Worm (Caenorhabditis elegans) whole organism, early embryonic: ENCODE data around the gene R13H4.2.

Experiments used
- B0310.2 ChIP-seq: sonication (generic microtip); optimal IDR thresholded peaks from 2 replicates; lab custom pipeline; 2016; ENCODE audit warnings: mild to moderate bottlenecking, missing genetic modification characterization, missing compliant biosample characterization
- F13C5.2 ChIP-seq: sonication (generic microtip); optimal IDR thresholded peaks from 2 replicates; lab custom pipeline; 2017; ENCODE audit warnings: mild to moderate bottlenecking, missing genetic modification characterization, inconsistent platforms, missing compliant biosample characterization
- aly-1 ChIP-seq: sonication (generic microtip); optimal IDR thresholded peaks from 2 replicates; lab custom pipeline; 2016; ENCODE audit warnings: missing genetic modification characterization, missing compliant biosample characterization
- ama-1 ChIP-seq: fragments of 150-350 bp; optimal IDR thresholded peaks from 2 replicates; lab custom pipeline; 2014
- ceh-13 ChIP-seq: fragments of 200-800 bp; sonication (Bioruptor generic); optimal IDR thresholded peaks from 2 replicates; lab custom pipeline; 2018; ENCODE audit warnings: mild to moderate bottlenecking, missing genetic modification characterization, missing compliant biosample characterization
- ceh-36 ChIP-seq: sonication (generic microtip); optimal IDR thresholded peaks from 2 replicates; lab custom pipeline; 2016; ENCODE audit warnings: missing genetic modification characterization, inconsistent platforms, missing compliant biosample characterization
- ets-7 ChIP-seq: sonication (generic microtip); optimal IDR thresholded peaks from 2 replicates; lab custom pipeline; 2016; ENCODE audit warnings: missing genotype, missing genetic modification characterization, missing compliant biosample characterization
- flt-1 ChIP-seq: fragments of 200-800 bp; sonication (Bioruptor generic); IDR thresholded peaks from 2 replicates; pipeline ENCODE4 v1.3.6; 2022; ENCODE audit warnings: missing genetic modification characterization, missing compliant biosample characterization
- hmbx-1 ChIP-seq: sonication (generic microtip); optimal IDR thresholded peaks from 2 replicates; lab custom pipeline; 2016; ENCODE audit warnings: mild to moderate bottlenecking, missing genetic modification characterization, missing compliant biosample characterization
- hmg-4 ChIP-seq: fragments of 200-800 bp; sonication (Bioruptor generic); optimal IDR thresholded peaks from 2 replicates; lab custom pipeline; 2018; ENCODE audit warnings: mild to moderate bottlenecking, missing genetic modification characterization, missing compliant biosample characterization
- hnd-1 ChIP-seq: sonication (generic microtip); optimal IDR thresholded peaks from 2 replicates; lab custom pipeline; 2016; ENCODE audit warnings: missing genetic modification characterization, missing compliant biosample characterization
- pes-1 ChIP-seq: fragments of 200-800 bp; sonication (Bioruptor generic); IDR thresholded peaks from 2 replicates; pipeline ENCODE4 v1.3.6; 2022; ENCODE audit warnings: missing genetic modification reagents, missing genetic modification characterization, missing compliant biosample characterization
- scrt-1 ChIP-seq: fragments of 200-800 bp; sonication (Bioruptor generic); IDR thresholded peaks from 2 replicates; pipeline ENCODE4 v1.3.6; 2022; ENCODE audit warnings: missing genetic modification characterization, missing compliant biosample characterization
- sea-1 ChIP-seq: fragments of 200-800 bp; sonication (Bioruptor generic); conservative IDR thresholded peaks from 2 replicates; pipeline ENCODE4 v1.3.6; 2022; ENCODE audit warnings: missing genetic modification characterization, missing compliant biosample characterization
- tbx-11 ChIP-seq: fragments of 200-800 bp; sonication (Bioruptor generic); IDR thresholded peaks from 2 replicates; pipeline ENCODE4 v1.3.6; 2022; ENCODE audit warnings: missing genetic modification characterization, missing compliant biosample characterization
- tbx-37 ChIP-seq: fragments of 200-800 bp; sonication (Bioruptor generic); conservative IDR thresholded peaks from 2 replicates; pipeline ENCODE4 v1.3.6; 2022; ENCODE audit warnings: missing genetic modification reagents, missing genetic modification characterization, missing compliant biosample characterization
- tra-4 ChIP-seq: sonication (generic microtip); optimal IDR thresholded peaks from 2 replicates; lab custom pipeline; 2017; ENCODE audit warnings: missing genetic modification characterization, missing compliant biosample characterization

The R13H4.2 gene

DNA sequence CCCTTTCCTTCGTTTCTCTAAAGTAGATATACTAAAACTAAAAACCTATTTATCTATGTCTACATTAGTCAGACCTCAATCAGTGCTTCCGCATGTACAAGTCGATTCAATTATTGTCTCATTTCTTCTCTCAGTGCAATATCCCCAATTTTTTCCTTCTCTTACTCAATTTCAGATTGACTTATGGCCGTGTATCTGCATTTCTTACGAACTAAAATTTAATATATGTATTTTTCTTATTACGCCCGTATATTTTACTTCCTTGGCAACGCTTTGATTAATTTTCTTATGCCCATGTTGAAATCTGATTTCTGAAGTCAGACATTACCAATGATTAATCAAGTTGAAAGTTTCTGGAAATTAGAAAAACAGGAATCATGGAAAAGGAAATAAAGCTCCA is 18.7 kb downstream of the R13H4.2 start:
- TF ChIP-seq ceh-36 (no peak), tbx-37 (GFP tag; lab: Robert Waterston, UW) (no peak), scrt-1 (GFP tag; lab: Robert Waterston, UW) (no peak), aly-1 (tag; lab: Kevin White, UChicago) (no peak), hmg-4 (GFP tag; lab: Kevin White, UChicago) (no peak), tbx-11 (GFP tag; lab: Robert Waterston, UW) (no peak), flt-1 (no peak), ets-7 (tag; lab: Kevin White, UChicago) (no peak), F13C5.2 (tag; lab: Kevin White, UChicago) (no peak), ama-1 (lab: Kevin White, UChicago) (no peak), ceh-13 (GFP tag; lab: Kevin White, UChicago) (no peak), B0310.2 (no peak), tra-4 (tag; lab: Kevin White, UChicago) (no peak), hmbx-1 (tag; lab: Kevin White, UChicago) (no peak)

DNA sequence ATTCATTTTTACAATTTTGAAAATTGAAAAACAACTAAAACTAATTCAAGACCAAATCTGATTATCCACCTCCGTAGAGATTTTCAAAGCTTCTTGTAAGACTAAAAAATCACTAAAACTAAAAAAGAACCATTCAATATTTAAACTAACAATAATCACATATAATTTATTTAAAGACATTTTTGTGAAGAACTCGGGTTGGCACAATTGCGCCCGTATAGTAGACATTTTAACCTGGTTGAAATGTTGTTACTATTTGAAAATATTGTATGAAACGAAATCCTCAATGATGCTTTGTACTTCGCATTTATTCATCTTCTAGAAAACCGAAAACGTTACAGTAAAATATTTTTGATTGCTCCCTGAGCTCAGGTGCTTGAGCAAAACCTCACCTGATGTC is 19.8 kb downstream of the R13H4.2 start:
- TF ChIP-seq ceh-36 (no peak), tra-4 (tag; lab: Kevin White, UChicago) (no peak), F13C5.2 (tag; lab: Kevin White, UChicago) (no peak), hmg-4 (GFP tag; lab: Kevin White, UChicago) (no peak), ets-7 (tag; lab: Kevin White, UChicago) (no peak), hnd-1 (tag; lab: Kevin White, UChicago) (no peak), tbx-11 (GFP tag; lab: Robert Waterston, UW) (no peak), ama-1 (lab: Kevin White, UChicago) (no peak), hmbx-1 (tag; lab: Kevin White, UChicago) (no peak), scrt-1 (GFP tag; lab: Robert Waterston, UW) (no peak), flt-1 (no peak), sea-1 (GFP tag; lab: Robert Waterston, UW) (no peak), aly-1 (tag; lab: Kevin White, UChicago) (no peak), ceh-13 (GFP tag; lab: Kevin White, UChicago) (no peak), B0310.2 (no peak), pes-1 (GFP tag; lab: Robert Waterston, UW) (no peak), tbx-37 (GFP tag; lab: Robert Waterston, UW) (no peak)

ce11 chrV:11857756-11858155 is 21.6 kb downstream of the R13H4.2 start:
- TF ChIP-seq ceh-36, result no peak
- TF ChIP-seq sea-1 (GFP tag; lab: Robert Waterston, UW), result no peak
- TF ChIP-seq B0310.2, result no peak
- no peak for TF ChIP-seq F13C5.2 (tag; lab: Kevin White, UChicago)
- TF ChIP-seq tra-4 (tag; lab: Kevin White, UChicago), result no peak
- TF ChIP-seq ets-7 (tag; lab: Kevin White, UChicago), result no peak
- TF ChIP-seq flt-1, result no peak
- TF ChIP-seq ama-1 (lab: Kevin White, UChicago), result no peak
- no peak for TF ChIP-seq scrt-1 (GFP tag; lab: Robert Waterston, UW)
- no peak for TF ChIP-seq hmbx-1 (tag; lab: Kevin White, UChicago)
- TF ChIP-seq tbx-11 (GFP tag; lab: Robert Waterston, UW), result no peak
- TF ChIP-seq pes-1 (GFP tag; lab: Robert Waterston, UW), result no peak

DNA sequence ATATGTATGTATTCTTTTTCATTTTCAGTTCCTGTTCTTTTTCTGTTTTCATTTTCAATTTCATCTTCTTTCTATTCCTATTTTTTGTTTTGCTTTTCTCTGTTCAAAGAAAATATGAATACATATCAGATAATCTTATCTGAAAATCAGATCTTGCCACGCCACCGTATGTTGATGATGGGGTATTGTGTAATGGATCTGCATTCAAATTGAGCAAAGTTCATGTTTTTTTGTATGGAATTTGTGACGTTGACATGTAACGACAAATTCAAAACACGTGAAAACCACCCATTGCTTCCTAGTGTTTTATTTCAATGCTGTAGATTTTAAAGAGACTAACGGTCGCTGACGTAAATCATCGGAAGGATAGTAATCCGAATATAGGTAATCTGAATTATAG is 22.1 kb downstream of the R13H4.2 start:
- no peak for TF ChIP-seq sea-1 (GFP tag; lab: Robert Waterston, UW)
- TF ChIP-seq hmg-4 (GFP tag; lab: Kevin White, UChicago), result no peak
- no peak for TF ChIP-seq ceh-36
- no peak for TF ChIP-seq tbx-11 (GFP tag; lab: Robert Waterston, UW)
- no peak for TF ChIP-seq ceh-13 (GFP tag; lab: Kevin White, UChicago)
- TF ChIP-seq ets-7 (tag; lab: Kevin White, UChicago), result no peak
- TF ChIP-seq scrt-1 (GFP tag; lab: Robert Waterston, UW), result no peak
- no peak for TF ChIP-seq ama-1 (lab: Kevin White, UChicago)
- TF ChIP-seq pes-1 (GFP tag; lab: Robert Waterston, UW), result no peak
- TF ChIP-seq hmbx-1 (tag; lab: Kevin White, UChicago), result no peak
- no peak for TF ChIP-seq tbx-37 (GFP tag; lab: Robert Waterston, UW)
- TF ChIP-seq hnd-1 (tag; lab: Kevin White, UChicago), result no peak

DNA sequence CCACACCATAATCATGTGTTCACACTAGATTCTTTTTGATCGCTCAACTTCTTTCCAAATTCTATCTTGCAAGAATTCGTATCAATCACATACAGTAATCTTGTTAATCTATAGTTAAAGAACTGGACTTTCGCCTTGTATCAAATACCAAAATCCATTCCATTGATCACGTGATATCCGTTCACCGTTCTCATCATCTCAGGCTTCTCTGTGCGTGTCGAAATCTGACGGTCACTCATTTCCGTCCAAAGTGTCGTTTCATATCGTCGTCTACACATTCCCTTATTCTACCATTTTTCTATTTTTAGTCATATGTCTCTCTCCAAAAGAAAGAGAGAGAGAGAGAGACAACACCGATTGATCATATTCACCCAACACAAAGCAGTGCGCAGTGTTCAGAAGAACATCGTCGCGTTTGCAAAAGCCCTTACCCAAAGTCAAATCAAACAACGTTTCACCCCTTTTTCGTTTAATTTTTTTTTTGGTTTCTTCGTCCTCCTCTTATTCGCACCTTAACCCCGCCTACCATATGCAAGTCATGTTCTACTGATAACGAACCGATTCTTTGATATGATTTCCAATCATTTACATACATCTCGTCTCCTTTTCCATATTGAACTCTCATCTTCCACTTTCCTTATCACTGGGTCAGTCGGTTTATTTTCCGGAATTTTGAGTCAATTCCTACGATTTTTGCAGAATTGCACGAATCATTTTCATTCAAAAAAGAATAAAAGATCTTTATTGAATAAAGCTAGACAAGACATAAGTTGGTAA is 23.1 kb downstream of the R13H4.2 start:
- TF ChIP-seq scrt-1 (GFP tag; lab: Robert Waterston, UW) (no peak), tbx-11 (GFP tag; lab: Robert Waterston, UW) (no peak), sea-1 (GFP tag; lab: Robert Waterston, UW) (no peak)

DNA sequence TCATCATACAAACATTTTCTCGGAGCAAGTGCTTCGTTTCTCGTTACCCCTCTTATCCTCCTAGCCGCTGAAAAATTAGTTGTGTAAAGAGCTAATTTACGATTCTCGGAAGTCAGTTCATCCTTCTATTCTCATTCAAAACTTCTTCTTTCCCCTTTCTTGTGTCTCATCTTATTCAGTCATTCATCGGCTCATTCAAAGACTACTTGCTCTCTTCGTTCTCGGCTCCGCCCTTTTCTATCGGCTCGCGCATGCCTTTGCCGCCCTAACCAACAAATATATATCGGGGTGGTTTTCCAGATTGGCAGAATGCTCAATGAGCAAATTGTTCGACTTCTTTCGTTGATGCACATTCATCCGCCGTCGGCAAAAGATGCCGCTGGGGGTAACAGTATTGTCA is 24.2 kb downstream of the R13H4.2 start, which contains the start of gene R13H4.5:
Gene R13H4.5 (plus strand): TSS at position 301 of the 400 bp plus-strand sequence.
- no peak for TF ChIP-seq pes-1 (GFP tag; lab: Robert Waterston, UW)
- no peak for TF ChIP-seq tbx-37 (GFP tag; lab: Robert Waterston, UW)
- TF ChIP-seq hmbx-1 (tag; lab: Kevin White, UChicago), result no peak
- no peak for TF ChIP-seq ets-7 (tag; lab: Kevin White, UChicago)
- no peak for TF ChIP-seq ama-1 (lab: Kevin White, UChicago)
- TF ChIP-seq B0310.2, result no peak
- no peak for TF ChIP-seq hmg-4 (GFP tag; lab: Kevin White, UChicago)
- TF ChIP-seq sea-1 (GFP tag; lab: Robert Waterston, UW), result no peak
